Worm (Caenorhabditis elegans): Measurements from ENCODE around the gene pdf-1.

Gene pdf-1

ce11 chrIII:6895166-6895565, 17.1 kb downstream of the pdf-1 start (continued):
- TF ChIP-seq ztf-11 (tag; optimal IDR thresholded peaks at IDR 0.05) = no peak
- TF ChIP-seq skn-1 (tag; optimal IDR thresholded peaks at IDR 0.05) = no peak
- TF ChIP-seq gei-8 (GFP tag; optimal IDR thresholded peaks at IDR 0.05) = peak; percentile 71
- no peak for TF ChIP-seq ceh-62 (tag; optimal IDR thresholded peaks at IDR 0.05)
- TF ChIP-seq ceh-28 (tag; optimal IDR thresholded peaks at IDR 0.05) = no peak
- peak; percentile 50; the same call in 1 of the 2 replicates for TF ChIP-seq php-3 (GFP tag; IDR thresholded peaks at IDR 0.05)
- peak; percentile 75 for TF ChIP-seq hlh-30 (tag; optimal IDR thresholded peaks at IDR 0.05; ENCODE audit: insufficient read depth)
- TF ChIP-seq nhr-42 (GFP tag; IDR thresholded peaks at IDR 0.05) = no peak
- TF ChIP-seq spr-3 (GFP tag; optimal IDR thresholded peaks at IDR 0.05) = no peak
- 0 out of 2 replicates have a peak, but pooled peaks have one; percentile 24 for TF ChIP-seq lim-7 (GFP tag; IDR thresholded peaks at IDR 0.05)
- peak; percentile 46 for TF ChIP-seq pqm-1 (tag; optimal IDR thresholded peaks at IDR 0.05)
- peak in 1 of 2 experiments; percentile 0 for TF ChIP-seq hif-1 (tag; optimal IDR thresholded peaks at IDR 0.05)
- TF ChIP-seq dpl-1 (GFP tag; optimal IDR thresholded peaks at IDR 0.05) = peak; percentile 14
- peak; percentile 37 for TF ChIP-seq lin-13 (GFP tag; optimal IDR thresholded peaks at IDR 0.05)
- TF ChIP-seq zfp-3 (GFP tag; conservative IDR thresholded peaks at IDR 0.05) = 0 out of 2 replicates have a peak, but pooled peaks have one; percentile 51
- TF ChIP-seq mxl-3 (GFP tag; optimal IDR thresholded peaks at IDR 0.05) = peak; percentile 40
- TF ChIP-seq dmd-8 (GFP tag; IDR thresholded peaks at IDR 0.05) = no peak
- no peak for TF ChIP-seq zfp-2 (tag; optimal IDR thresholded peaks at IDR 0.05)
- no peak for TF ChIP-seq F49E8.2 (tag; optimal IDR thresholded peaks at IDR 0.05; ENCODE audit: borderline replicate concordance)
- TF ChIP-seq attf-4 (tag; optimal IDR thresholded peaks at IDR 0.05) = no peak
- peak; percentile 69; the same call in 1 of the 2 replicates for TF ChIP-seq tra-1 (GFP tag; IDR thresholded peaks at IDR 0.05)
- peak; percentile 61 for TF ChIP-seq cey-2 (tag; optimal IDR thresholded peaks at IDR 0.05; ENCODE audit: borderline replicate concordance, insufficient read depth)
- peak in 1 of 2 experiments; percentile 99 for TF ChIP-seq unc-62 (GFP tag; optimal IDR thresholded peaks at IDR 0.05 in 1 of 2)
- TF ChIP-seq unc-62 (tag; optimal IDR thresholded peaks at IDR 0.05) = no peak
- peak; percentile 98 for TF ChIP-seq dmd-6 (GFP tag; IDR thresholded peaks at IDR 0.05)
- TF ChIP-seq mxl-2 (GFP tag; conservative IDR thresholded peaks at IDR 0.05) = peak; percentile 82
- TF ChIP-seq F10B5.3 (tag; optimal IDR thresholded peaks at IDR 0.05) = no peak
- no peak for TF ChIP-seq set-16 (GFP tag; IDR thresholded peaks at IDR 0.05)
- TF ChIP-seq daf-19 (GFP tag; conservative IDR thresholded peaks at IDR 0.05) = no peak
- no peak for TF ChIP-seq egl-27 (tag; optimal IDR thresholded peaks at IDR 0.05)
- TF ChIP-seq mes-2 (tag; optimal IDR thresholded peaks at IDR 0.05; ENCODE audit: poor library complexity, severe bottlenecking) = peak; percentile 31
- no peak for TF ChIP-seq mdt-29 (GFP tag; IDR thresholded peaks at IDR 0.05)
- peak; percentile 63 for TF ChIP-seq nhr-102 (tag; optimal IDR thresholded peaks at IDR 0.05)
- no peak for TF ChIP-seq rbr-2 (tag; optimal IDR thresholded peaks at IDR 0.05)
- TF ChIP-seq mep-1 (tag; optimal IDR thresholded peaks at IDR 0.05) = peak; percentile 65
- no peak for TF ChIP-seq tag-97 (GFP tag; IDR thresholded peaks at IDR 0.05)
- no peak for TF ChIP-seq Y5F2A.4 (GFP tag; optimal IDR thresholded peaks at IDR 0.05)
- TF ChIP-seq ces-1 (GFP tag; optimal IDR thresholded peaks at IDR 0.05) = no peak
- TF ChIP-seq sdz-12 (GFP tag; optimal IDR thresholded peaks at IDR 0.05) = no peak
- TF ChIP-seq lsy-2 (tag; optimal IDR thresholded peaks at IDR 0.05) = peak; percentile 43 to 84
- TF ChIP-seq zag-1 (tag; optimal IDR thresholded peaks at IDR 0.05) = no peak
- peak; percentile 74 for TF ChIP-seq nhr-10 (tag; optimal IDR thresholded peaks at IDR 0.05)
- TF ChIP-seq zip-2 (tag; optimal IDR thresholded peaks at IDR 0.05) = no peak
- TF ChIP-seq aha-1 (tag) = no peak
- no peak for TF ChIP-seq madf-9 (GFP tag; conservative IDR thresholded peaks at IDR 0.05)
- no peak for TF ChIP-seq ZK546.5 (tag; optimal IDR thresholded peaks at IDR 0.05)
- TF ChIP-seq F44E2.7 (GFP tag; IDR thresholded peaks at IDR 0.05) = no peak
- no peak for TF ChIP-seq nhr-111 (GFP tag; optimal IDR thresholded peaks at IDR 0.05)
- no peak for TF ChIP-seq snpc-4 (tag; optimal IDR thresholded peaks at IDR 0.05)
- TF ChIP-seq ZK337.2 (GFP tag; IDR thresholded peaks at IDR 0.05) = no peak
- no peak for TF ChIP-seq ceh-44 (GFP tag; IDR thresholded peaks at IDR 0.05)
- TF ChIP-seq lin-15B (tag; optimal IDR thresholded peaks at IDR 0.05) = no peak

Measured in whole organism, L4 larva.